Fruit fly (Drosophila melanogaster) Kc167 (cell line): ENCODE measurements around the gene Gk2.

ENCODE experiments used
- Sin3A ChIP-seq: fragments of >200 bp; optimal IDR thresholded peaks from 2 replicates; lab custom pipeline; 2018; ENCODE audit warnings: missing external identifiers
- psq ChIP-seq: fragments of >200 bp; optimal IDR thresholded peaks from 2 replicates; lab custom pipeline; 2017; ENCODE audit warnings: missing external identifiers

dm6 chr3L:1771658-1772057 is 33.5 kb downstream of the Gk2 start, which contains the start of gene Dhc62B:
- TF ChIP-seq Sin3A (lab: Kevin White, UChicago) (no peak), psq (lab: Kevin White, UChicago) (no peak)
